Worm (Caenorhabditis elegans) whole organism, L1 larva: ENCODE data around the gene C52B9.19.

Experiments
- C16A3.4 ChIP-seq: fragments of 150-350 bp; optimal IDR thresholded peaks from 2 replicates; lab custom pipeline; 2014; ENCODE audit warnings: missing biosample characterization, missing genetic modification characterization
- C34B4.2 ChIP-seq: sonication (generic microtip); optimal IDR thresholded peaks from 2 replicates; lab custom pipeline; 2017; ENCODE audit warnings: mild to moderate bottlenecking, missing genetic modification characterization, missing compliant biosample characterization
- Y116A8C.19 ChIP-seq: sonication (generic microtip); optimal IDR thresholded peaks from 2 replicates; lab custom pipeline; 2016; ENCODE audit warnings: missing compliant biosample characterization, missing genetic modification characterization, borderline replicate concordance
- aly-2 ChIP-seq: fragments of 150-350 bp; optimal IDR thresholded peaks from 2 replicates; lab custom pipeline; 2014; ENCODE audit warnings: missing biosample characterization, missing genetic modification characterization
- blmp-1 ChIP-seq: fragments of 150-350 bp; optimal IDR thresholded peaks from 2 replicates; lab custom pipeline; 2014; ENCODE audit warnings: missing biosample characterization, missing genetic modification characterization
- ceh-8 ChIP-seq: fragments of 200-800 bp; sonication (Bioruptor generic); optimal IDR thresholded peaks from 2 replicates; lab custom pipeline; 2018; ENCODE audit warnings: mild to moderate bottlenecking, missing genetic modification characterization, moderate library complexity, missing compliant biosample characterization
- ceh-82 ChIP-seq, 3 experiments: fragments of 150-350 bp in 1 of 3; sonication (generic microtip) in 2 of 3; optimal IDR thresholded peaks; 2 replicates each; lab custom pipeline; 2014 to 2017; ENCODE audit warnings: missing biosample characterization in 3 of 3, missing genetic modification characterization in 3 of 3
- dpl-1 ChIP-seq, 3 experiments: fragments of 150-350 bp in 2 of 3; sonication (generic microtip) in 1 of 3; optimal IDR thresholded peaks; 2 replicates each; lab custom pipeline; 2014 to 2017; ENCODE audit warnings: missing biosample characterization in 3 of 3, missing genetic modification characterization in 3 of 3, missing genetic modification reagents in 3 of 3
- efl-1 ChIP-seq, 4 experiments: fragments of 150-350 bp; optimal IDR thresholded peaks in 3 of 4; peaks in 1 of 4; 1 replicate in 1 of 4; 2 replicates in 3 of 4; lab custom pipeline; 2014; ENCODE audit warnings: missing biosample characterization in 2 of 4, missing genetic modification characterization in 2 of 4, missing genetic modification reagents in 2 of 4
- efl-3 ChIP-seq: fragments of 200-800 bp; sonication (Bioruptor generic); optimal IDR thresholded peaks from 2 replicates; lab custom pipeline; 2018; ENCODE audit warnings: mild to moderate bottlenecking, missing genetic modification characterization, missing compliant biosample characterization
- egl-13 ChIP-seq: sonication (generic microtip); optimal IDR thresholded peaks from 2 replicates; lab custom pipeline; 2016; ENCODE audit warnings: missing genotype, missing genetic modification reagents, missing genetic modification characterization, missing compliant biosample characterization
- elt-2 ChIP-seq: sonication (generic microtip); optimal IDR thresholded peaks from 2 replicates; lab custom pipeline; 2016; ENCODE audit warnings: missing genetic modification characterization, mild to moderate bottlenecking, inconsistent platforms, missing compliant biosample characterization, missing genetic modification reagents
- elt-3 ChIP-seq, 6 experiments: fragments of 150-350 bp in 1 of 6; sonication (generic microtip); optimal IDR thresholded peaks; 2 replicates each; lab custom pipeline; 2017 to 2018; ENCODE audit warnings: missing biosample characterization in 6 of 6, missing genetic modification characterization in 6 of 6, inconsistent platforms in 1 of 6
- fkh-10 ChIP-seq: sonication (generic microtip); optimal IDR thresholded peaks from 2 replicates; lab custom pipeline; 2017; ENCODE audit warnings: missing biosample characterization, missing genetic modification reagents, missing genetic modification characterization
- fkh-8 ChIP-seq: sonication (generic microtip); optimal IDR thresholded peaks from 2 replicates; lab custom pipeline; 2016; ENCODE audit warnings: mild to moderate bottlenecking, missing genetic modification characterization, missing compliant biosample characterization
- fos-1 ChIP-seq: fragments of 150-350 bp; optimal IDR thresholded peaks from 2 replicates; lab custom pipeline; 2014; ENCODE audit warnings: missing biosample characterization, missing genetic modification characterization
- hpl-2 ChIP-seq: fragments of 150-350 bp; optimal IDR thresholded peaks from 2 replicates; lab custom pipeline; 2014; ENCODE audit warnings: missing biosample characterization, missing genetic modification reagents, missing genetic modification characterization
- lin-13 ChIP-seq: fragments of 150-350 bp; optimal IDR thresholded peaks from 2 replicates; lab custom pipeline; 2014; ENCODE audit warnings: missing biosample characterization, missing genetic modification reagents, missing genetic modification characterization
- lin-14 ChIP-seq: fragments of 200-800 bp; sonication (Bioruptor generic); optimal IDR thresholded peaks from 2 replicates; lab custom pipeline; 2018; ENCODE audit warnings: mild to moderate bottlenecking, missing genetic modification characterization, moderate library complexity, missing compliant biosample characterization
- lin-15B ChIP-seq: fragments of 150-350 bp; sonication (generic microtip); optimal IDR thresholded peaks from 3 replicates; lab custom pipeline; 2014; ENCODE audit warnings: missing biosample characterization, missing genetic modification characterization
- lin-35 ChIP-seq, 2 experiments: fragments of 150-350 bp; optimal IDR thresholded peaks; 2 replicates each; lab custom pipeline; 2014; ENCODE audit warnings: missing biosample characterization in 2 of 2, missing genetic modification characterization in 2 of 2, missing genetic modification reagents in 2 of 2
- lsy-2 ChIP-seq, 2 experiments: fragments of 150-350 bp; optimal IDR thresholded peaks; 2 replicates each; lab custom pipeline; 2014; ENCODE audit warnings: missing biosample characterization in 2 of 2, missing genetic modification characterization in 2 of 2
- mdl-1 ChIP-seq, 2 experiments: fragments of 150-350 bp; optimal IDR thresholded peaks; 2 replicates each; lab custom pipeline; 2014 to 2017; ENCODE audit warnings: missing biosample characterization in 2 of 2, missing genetic modification characterization in 2 of 2, inconsistent platforms in 1 of 2
- mef-2 ChIP-seq: fragments of 150-350 bp; optimal IDR thresholded peaks from 2 replicates; lab custom pipeline; 2014; ENCODE audit warnings: missing biosample characterization, missing genetic modification characterization
- mep-1 ChIP-seq: fragments of 150-350 bp; optimal IDR thresholded peaks from 2 replicates; lab custom pipeline; 2014; ENCODE audit warnings: missing biosample characterization, missing genetic modification characterization
- nhr-11 ChIP-seq: fragments of 150-350 bp; optimal IDR thresholded peaks from 2 replicates; lab custom pipeline; 2014; ENCODE audit warnings: missing biosample characterization, missing genetic modification characterization
- nhr-12 ChIP-seq: sonication (generic microtip); optimal IDR thresholded peaks from 2 replicates; lab custom pipeline; 2017; ENCODE audit warnings: missing biosample characterization, missing genetic modification characterization
- nhr-19 ChIP-seq: fragments of 200-800 bp; sonication (Bioruptor generic); conservative IDR thresholded peaks from 2 replicates; pipeline ENCODE4 v1.3.6; 2022; ENCODE audit warnings: missing genetic modification characterization, missing compliant biosample characterization
- nhr-20 ChIP-seq: sonication (generic microtip); optimal IDR thresholded peaks from 2 replicates; lab custom pipeline; 2016; ENCODE audit warnings: mild to moderate bottlenecking, missing genetic modification characterization, missing compliant biosample characterization
- nhr-47 ChIP-seq: sonication (generic microtip); optimal IDR thresholded peaks from 2 replicates; lab custom pipeline; 2016; ENCODE audit warnings: mild to moderate bottlenecking, missing genetic modification characterization, moderate library complexity, missing compliant biosample characterization
- nhr-71 ChIP-seq: sonication (generic microtip); optimal IDR thresholded peaks from 2 replicates; lab custom pipeline; 2016; ENCODE audit warnings: mild to moderate bottlenecking, missing genetic modification characterization, moderate library complexity, missing compliant biosample characterization
- nhr-85 ChIP-seq: sonication (generic microtip); peaks from one replicate; lab custom pipeline; 2016; ENCODE audit warnings: missing genetic modification characterization, inconsistent platforms, missing compliant biosample characterization
- nhr-90 ChIP-seq: sonication (generic microtip); optimal IDR thresholded peaks from 2 replicates; lab custom pipeline; 2016; ENCODE audit warnings: mild to moderate bottlenecking, missing genetic modification characterization, missing compliant biosample characterization; ENCODE audit not compliant: poor library complexity
- pag-3 ChIP-seq: sonication (generic microtip); optimal IDR thresholded peaks from 2 replicates; lab custom pipeline; 2017; ENCODE audit warnings: missing genetic modification characterization, mild to moderate bottlenecking, missing compliant biosample characterization, antibody characterized with exemption, borderline replicate concordance; ENCODE audit not compliant: insufficient read depth
- rnt-1 ChIP-seq: sonication (generic microtip); optimal IDR thresholded peaks from 2 replicates; lab custom pipeline; 2016; ENCODE audit warnings: mild to moderate bottlenecking, missing genetic modification characterization, moderate library complexity, missing compliant biosample characterization
- skn-1 ChIP-seq: fragments of 150-350 bp; optimal IDR thresholded peaks from 2 replicates; lab custom pipeline; 2014; ENCODE audit warnings: missing biosample characterization, missing genetic modification characterization
- snu-23 ChIP-seq: sonication (generic microtip); optimal IDR thresholded peaks from 2 replicates; lab custom pipeline; 2016; ENCODE audit warnings: missing genetic modification characterization, missing compliant biosample characterization
- sup-37 ChIP-seq: fragments of 200-800 bp; sonication (Bioruptor generic); optimal IDR thresholded peaks from 2 replicates; lab custom pipeline; 2018; ENCODE audit warnings: mild to moderate bottlenecking, missing genetic modification characterization, missing compliant biosample characterization
- swsn-7 ChIP-seq: sonication (generic microtip); optimal IDR thresholded peaks from 2 replicates; lab custom pipeline; 2016; ENCODE audit warnings: missing genetic modification characterization, missing compliant biosample characterization
- tbx-2 ChIP-seq: sonication (generic microtip); optimal IDR thresholded peaks from 2 replicates; lab custom pipeline; 2016; ENCODE audit warnings: missing genetic modification characterization, missing compliant biosample characterization
- unc-130 ChIP-seq: fragments of 150-350 bp; optimal IDR thresholded peaks from 2 replicates; lab custom pipeline; 2017; ENCODE audit warnings: missing biosample characterization, missing genetic modification characterization, inconsistent platforms
- unc-62 ChIP-seq: fragments of 150-350 bp; optimal IDR thresholded peaks from 2 replicates; lab custom pipeline; 2014; ENCODE audit warnings: missing biosample characterization, missing genetic modification reagents, missing genetic modification characterization
- unc-86 ChIP-seq: sonication (generic microtip); optimal IDR thresholded peaks from 2 replicates; lab custom pipeline; 2016; ENCODE audit warnings: missing genetic modification characterization, missing compliant biosample characterization
- vab-15 ChIP-seq: sonication (generic microtip); optimal IDR thresholded peaks from 2 replicates; lab custom pipeline; 2017; ENCODE audit warnings: missing genotype, mild to moderate bottlenecking, missing genetic modification characterization, missing compliant biosample characterization
- xbp-1 ChIP-seq: sonication (generic microtip); optimal IDR thresholded peaks from 2 replicates; lab custom pipeline; 2016; ENCODE audit warnings: missing genetic modification characterization, missing compliant biosample characterization
- ztf-11 ChIP-seq, 2 experiments: sonication (generic microtip); optimal IDR thresholded peaks; 2 replicates each; lab custom pipeline; 2016 to 2017; ENCODE audit warnings: missing genetic modification characterization in 2 of 2, missing biosample characterization in 1 of 2, missing compliant biosample characterization in 1 of 2
- ztf-4 ChIP-seq: fragments of 150-350 bp; optimal IDR thresholded peaks from 2 replicates; lab custom pipeline; 2014; ENCODE audit warnings: missing biosample characterization, missing genetic modification characterization

Gene C52B9.19

DNA sequence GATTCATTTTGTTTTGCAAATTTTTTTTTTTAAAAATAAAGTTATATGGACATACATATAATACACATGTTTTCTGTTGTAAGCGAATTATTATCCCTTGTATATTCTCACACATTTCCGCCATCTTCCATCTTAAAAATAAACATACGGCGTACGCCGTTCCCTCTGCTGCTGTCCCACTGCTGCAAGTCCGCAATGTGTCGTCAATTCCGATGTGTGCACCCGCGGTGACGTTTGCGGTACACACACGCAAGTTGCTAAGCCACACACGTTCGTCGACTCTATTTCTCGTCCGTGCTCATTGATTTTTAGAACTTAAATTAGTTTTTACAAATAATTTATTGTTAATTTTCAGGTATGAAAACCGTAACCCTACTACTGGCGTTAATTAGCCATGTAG is 22.1 kb upstream of the C52B9.19 start, which contains the start of gene C52B9.4 (continued):
- TF ChIP-seq fkh-8 (peak; percentile 24), elt-2 (tag; lab: Kevin White, UChicago) (peak; percentile 15), dpl-1 (GFP tag; optimal IDR thresholded peaks at IDR 0.05; lab: Kevin White, UChicago) (peak in 2 of 3 experiments; percentile 18 to 30), nhr-85 (tag; lab: Kevin White, UChicago) (peak; percentile 74), nhr-47 (tag; lab: Kevin White, UChicago) (peak; percentile 59), nhr-19 (GFP tag; lab: Robert Waterston, UW) (peak; percentile 56), unc-130 (tag; lab: Kevin White, UChicago) (no peak), lin-15B (no peak), mep-1 (tag; lab: Kevin White, UChicago) (peak; percentile 29), egl-13 (peak; percentile 31), lin-14 (peak; percentile 67), nhr-71 (tag; lab: Kevin White, UChicago) (peak; percentile 61), nhr-90 (tag; lab: Kevin White, UChicago) (peak; percentile 28), skn-1 (tag; lab: Kevin White, UChicago) (peak; percentile 40), fos-1 (peak; percentile 6), aly-2 (tag; lab: Kevin White, UChicago) (no peak)

- TF ChIP-seq ceh-82 (tag; optimal IDR thresholded peaks at IDR 0.05; lab: Kevin White, UChicago) (no peak), lsy-2 (tag; optimal IDR thresholded peaks at IDR 0.05; lab: Kevin White, UChicago) (no peak), ztf-4 (tag; lab: Kevin White, UChicago) (no peak), hpl-2 (GFP tag; lab: Kevin White, UChicago) (no peak), lin-13 (GFP tag; lab: Kevin White, UChicago) (no peak), unc-62 (GFP tag; lab: Kevin White, UChicago) (no peak), nhr-12 (tag; lab: Kevin White, UChicago) (no peak), nhr-11 (tag; lab: Kevin White, UChicago) (no peak)
- TF ChIP-seq, all 84 proteins: peak for 0
Measured at ce11 chrX:4263820-4264219, 18.5 kb upstream of the C52B9.19 start.

ce11 chrX:4265283-4265907 is 17.0 kb upstream of the C52B9.19 start, which contains the start of gene coel-1:
Gene coel-1, plus strand, starts transcription at chrX:4265663.
- TF ChIP-seq lin-35 (GFP tag; optimal IDR thresholded peaks at IDR 0.05; lab: Kevin White, UChicago): peak; percentile 27 to 58
- TF ChIP-seq tbx-2 (tag; lab: Kevin White, UChicago): peak; percentile 41
- peak; percentile 32 for TF ChIP-seq skn-1 (tag; lab: Kevin White, UChicago)
- peak; percentile 27 for TF ChIP-seq nhr-19 (GFP tag; lab: Robert Waterston, UW)
- peak in 1 of 2 experiments; percentile 37 for TF ChIP-seq ztf-11 (tag; optimal IDR thresholded peaks at IDR 0.05; lab: Kevin White, UChicago)
- no peak for TF ChIP-seq ceh-8 (GFP tag; lab: Kevin White, UChicago)
- TF ChIP-seq sup-37 (GFP tag; lab: Kevin White, UChicago): no peak
- no peak for TF ChIP-seq ztf-4 (tag; lab: Kevin White, UChicago)
- peak; percentile 69 for TF ChIP-seq snu-23 (GFP tag; lab: Kevin White, UChicago)
- peak; percentile 46 for TF ChIP-seq C16A3.4 (tag; lab: Kevin White, UChicago)
- no peak for TF ChIP-seq efl-3 (GFP tag; lab: Kevin White, UChicago)
- TF ChIP-seq C34B4.2 (tag; lab: Kevin White, UChicago): no peak
- TF ChIP-seq Y116A8C.19: no peak
- TF ChIP-seq elt-3 (tag; optimal IDR thresholded peaks at IDR 0.05; lab: Kevin White, UChicago): peak in 1 of 6 experiments; percentile 14
- peak; percentile 57 for TF ChIP-seq unc-86
- peak; percentile 56 for TF ChIP-seq egl-13
- peak; percentile 66 for TF ChIP-seq rnt-1 (tag; lab: Kevin White, UChicago)
- TF ChIP-seq efl-1 (optimal IDR thresholded peaks at IDR 0.05; lab: Kevin White, UChicago): peak in 1 of 2 experiments; percentile 41
- peak in 1 of 2 experiments; percentile 82 for TF ChIP-seq efl-1 (GFP tag; optimal IDR thresholded peaks at IDR 0.05 in 1 of 2; lab: Kevin White, UChicago)
- TF ChIP-seq swsn-7 (tag; lab: Kevin White, UChicago): peak; percentile 36
- no peak for TF ChIP-seq pag-3
- peak; percentile 75 for TF ChIP-seq blmp-1 (tag; lab: Kevin White, UChicago)
- TF ChIP-seq nhr-20 (tag; lab: Kevin White, UChicago): peak; percentile 60
- peak; percentile 62 for TF ChIP-seq fkh-10 (GFP tag; lab: Kevin White, UChicago)
- peak; percentile 37 for TF ChIP-seq xbp-1 (tag; lab: Kevin White, UChicago)
- TF ChIP-seq mef-2: no peak
- no peak for TF ChIP-seq vab-15 (tag; lab: Kevin White, UChicago)
- peak in 1 of 2 experiments; percentile 68 for TF ChIP-seq mdl-1 (tag; optimal IDR thresholded peaks at IDR 0.05; lab: Kevin White, UChicago)
- peak in 2 of 3 experiments; percentile 41 to 61 for TF ChIP-seq ceh-82 (tag; optimal IDR thresholded peaks at IDR 0.05; lab: Kevin White, UChicago)
- TF ChIP-seq elt-2 (tag; lab: Kevin White, UChicago): peak; percentile 12
